Fruit fly (Drosophila melanogaster) whole organism, embryonic: ENCODE data around the gene eIF3h.

Source experiments
- ATbp ChIP-seq: fragments of 200-800 bp; sonication (Bioruptor generic); optimal IDR thresholded peaks from 2 replicates; lab custom pipeline; 2017; ENCODE audit warnings: missing biosample characterization, mild to moderate bottlenecking, missing genetic modification characterization, missing genetic modification reagents
- Antp ChIP-seq: fragments of 200-800 bp; sonication (Bioruptor generic); optimal IDR thresholded peaks from 3 replicates; lab custom pipeline; 2016; ENCODE audit warnings: missing biosample characterization, missing genetic modification characterization
- Atf-2 ChIP-seq: fragments of 200-800 bp; sonication (Bioruptor generic); optimal IDR thresholded peaks from 2 replicates; lab custom pipeline; 2016; ENCODE audit warnings: missing biosample characterization, missing genetic modification characterization
- B-H2 ChIP-seq: fragments of 200-800 bp; sonication (Bioruptor generic); optimal IDR thresholded peaks from 2 replicates; lab custom pipeline; 2018; ENCODE audit warnings: missing biosample characterization, mild to moderate bottlenecking, missing genetic modification characterization
- BEAF-32 ChIP-seq: fragments of 200-800 bp; sonication (Bioruptor generic); optimal IDR thresholded peaks from 3 replicates; lab custom pipeline; 2017; ENCODE audit warnings: missing biosample characterization, missing genetic modification characterization, mild to moderate bottlenecking, moderate library complexity, missing genetic modification reagents
- CG11247 ChIP-seq: fragments of 200-800 bp; sonication (Bioruptor generic); IDR thresholded peaks from 2 replicates; pipeline ENCODE4 v1.3.6; 2022; ENCODE audit warnings: missing biosample characterization, missing genetic modification characterization
- CG12659 ChIP-seq: fragments of 200-800 bp; sonication (Bioruptor generic); optimal IDR thresholded peaks from 3 replicates; lab custom pipeline; 2017; ENCODE audit warnings: mild to moderate bottlenecking, missing biosample characterization, missing genetic modification reagents, missing genetic modification characterization
- CG17568 ChIP-seq: fragments of 200-800 bp; sonication (Bioruptor generic); optimal IDR thresholded peaks from 2 replicates; lab custom pipeline; 2018; ENCODE audit warnings: missing biosample characterization, mild to moderate bottlenecking, missing genetic modification characterization, moderate library complexity
- CG30020 ChIP-seq: fragments of 200-800 bp; optimal IDR thresholded peaks from 2 replicates; lab custom pipeline; 2019; ENCODE audit warnings: missing biosample characterization, mild to moderate bottlenecking, missing genetic modification characterization, moderate library complexity
- CG32772 ChIP-seq: fragments of 200-800 bp; sonication (Bioruptor generic); IDR thresholded peaks from 2 replicates; pipeline ENCODE4 v1.3.6; 2022; ENCODE audit warnings: missing biosample characterization, missing genetic modification characterization
- CG3847 ChIP-seq: fragments of 200-800 bp; sonication (Bioruptor generic); IDR thresholded peaks from 2 replicates; pipeline ENCODE4 v1.3.6; 2022; ENCODE audit warnings: missing biosample characterization, missing genetic modification characterization
- CG42726 ChIP-seq: fragments of 200-800 bp; sonication (Bioruptor generic); IDR thresholded peaks from 2 replicates; pipeline ENCODE4 v1.3.6; 2022; ENCODE audit warnings: missing biosample characterization, missing genetic modification characterization; ENCODE audit not compliant: partially characterized antibody
- CG6254 ChIP-seq: fragments of 200-800 bp; sonication (Bioruptor generic); optimal IDR thresholded peaks from 3 replicates; lab custom pipeline; 2017; ENCODE audit warnings: mild to moderate bottlenecking, missing biosample characterization, missing genetic modification reagents, missing genetic modification characterization
- CG8281 ChIP-seq: fragments of 200-800 bp; sonication (Bioruptor generic); optimal IDR thresholded peaks from 2 replicates; lab custom pipeline; 2018; ENCODE audit warnings: missing biosample characterization, mild to moderate bottlenecking, missing genetic modification characterization, moderate library complexity
- CoRest ChIP-seq: fragments of 200-800 bp; sonication (Bioruptor generic); optimal IDR thresholded peaks from 3 replicates; lab custom pipeline; 2018; ENCODE audit warnings: missing biosample characterization, mild to moderate bottlenecking, missing genetic modification characterization, moderate library complexity
- CrebB ChIP-seq: fragments of 200-800 bp; sonication (Bioruptor generic); optimal IDR thresholded peaks from 3 replicates; lab custom pipeline; 2018; ENCODE audit warnings: missing biosample characterization, mild to moderate bottlenecking, missing genetic modification characterization
- Dad ChIP-seq: fragments of 200-800 bp; sonication (Bioruptor generic); optimal IDR thresholded peaks from 3 replicates; lab custom pipeline; 2016; ENCODE audit warnings: missing biosample characterization, missing genetic modification characterization
- Gsc ChIP-seq: fragments of 200-800 bp; sonication (Bioruptor generic); IDR thresholded peaks from 2 replicates; pipeline ENCODE4 v1.3.6; 2022; ENCODE audit warnings: missing biosample characterization, missing genetic modification characterization
- Hand ChIP-seq: fragments of 200-800 bp; sonication (Bioruptor generic); optimal IDR thresholded peaks from 2 replicates; lab custom pipeline; 2017; ENCODE audit warnings: mild to moderate bottlenecking, missing biosample characterization, missing genetic modification reagents, missing genetic modification characterization
- HmgD ChIP-seq: fragments of 200-800 bp; sonication (Bioruptor generic); optimal IDR thresholded peaks from 3 replicates; lab custom pipeline; 2016; ENCODE audit warnings: missing biosample characterization, missing genetic modification characterization
- Hr39 ChIP-seq: fragments of >200 bp; optimal IDR thresholded peaks from 2 replicates; lab custom pipeline; 2017
- Mad ChIP-seq: fragments of 200-800 bp; sonication (Bioruptor generic); optimal IDR thresholded peaks from 2 replicates; lab custom pipeline; 2016; ENCODE audit warnings: missing biosample characterization, missing genetic modification characterization
- Mes4 ChIP-seq: fragments of 200-800 bp; sonication (Bioruptor generic); optimal IDR thresholded peaks from 2 replicates; lab custom pipeline; 2016; ENCODE audit warnings: missing biosample characterization, missing genetic modification characterization
- Mrtf ChIP-seq: fragments of 200-800 bp; sonication (Bioruptor generic); IDR thresholded peaks from 3 replicates; pipeline ENCODE4 v1.3.6; 2022; ENCODE audit warnings: missing biosample characterization, missing genetic modification characterization
- Nf-YB ChIP-seq: fragments of 200-800 bp; sonication (Bioruptor generic); optimal IDR thresholded peaks from 3 replicates; lab custom pipeline; 2019; ENCODE audit warnings: missing biosample characterization, mild to moderate bottlenecking, missing genetic modification characterization, moderate library complexity
- Spps ChIP-seq: fragments of 200-800 bp; sonication (Bioruptor generic); optimal IDR thresholded peaks from 2 replicates; lab custom pipeline; 2018; ENCODE audit warnings: missing biosample characterization, mild to moderate bottlenecking, missing genetic modification characterization
- Trl ChIP-seq, 3 experiments: fragments of >200 bp in 2 of 3; fragments of 200-800 bp in 1 of 3; sonication (Bioruptor generic) in 1 of 3; optimal IDR thresholded peaks; 2 replicates in 1 of 3; 3 replicates in 2 of 3; lab custom pipeline; 2016 to 2017; ENCODE audit warnings: missing biosample characterization in 1 of 3, missing genetic modification characterization in 1 of 3
- amos ChIP-seq: fragments of 200-800 bp; sonication (Bioruptor generic); IDR thresholded peaks from 2 replicates; pipeline ENCODE4 v1.3.6; 2022; ENCODE audit warnings: missing biosample characterization, missing genetic modification characterization; ENCODE audit not compliant: partially characterized antibody
- bab2 ChIP-seq: fragments of 200-800 bp; sonication (Bioruptor generic); optimal IDR thresholded peaks from 2 replicates; lab custom pipeline; 2016; ENCODE audit warnings: missing biosample characterization, missing genetic modification characterization
- cg ChIP-seq: fragments of 200-800 bp; sonication (Bioruptor generic); optimal IDR thresholded peaks from 3 replicates; lab custom pipeline; 2019; ENCODE audit warnings: missing biosample characterization, mild to moderate bottlenecking, missing genetic modification characterization, moderate library complexity
- chinmo ChIP-seq: fragments of 200-800 bp; sonication (Bioruptor generic); IDR thresholded peaks from 4 replicates; pipeline ENCODE4 v1.3.6; 2022; ENCODE audit warnings: missing biosample characterization, missing genetic modification characterization; ENCODE audit not compliant: partially characterized antibody
- danr ChIP-seq: fragments of 200-800 bp; sonication (Bioruptor generic); IDR thresholded peaks from 2 replicates; pipeline ENCODE4 v1.3.6; 2022; ENCODE audit warnings: missing biosample characterization, missing genetic modification characterization
- dm ChIP-seq: fragments of 200-800 bp; sonication (Bioruptor generic); optimal IDR thresholded peaks from 3 replicates; lab custom pipeline; 2016; ENCODE audit warnings: missing biosample characterization, missing genetic modification characterization
- exex ChIP-seq: fragments of 200-800 bp; sonication (Bioruptor generic); optimal IDR thresholded peaks from 4 replicates; lab custom pipeline; 2018; ENCODE audit warnings: missing biosample characterization, mild to moderate bottlenecking, missing genetic modification characterization, moderate library complexity
- fd102C ChIP-seq: fragments of 200-800 bp; sonication (Bioruptor generic); optimal IDR thresholded peaks from 2 replicates; lab custom pipeline; 2018; ENCODE audit warnings: missing biosample characterization, mild to moderate bottlenecking, missing genetic modification characterization, moderate library complexity
- gce ChIP-seq: fragments of 200-800 bp; sonication (Bioruptor generic); IDR thresholded peaks from 3 replicates; pipeline ENCODE4 v1.3.6; 2022; ENCODE audit warnings: missing biosample characterization, missing genetic modification characterization
- gem ChIP-seq: fragments of 200-800 bp; sonication (Bioruptor generic); optimal IDR thresholded peaks from 2 replicates; lab custom pipeline; 2019; ENCODE audit warnings: missing biosample characterization, mild to moderate bottlenecking, missing genetic modification characterization, moderate library complexity
- gro ChIP-seq: fragments of 200-800 bp; sonication (Bioruptor generic); optimal IDR thresholded peaks from 2 replicates; lab custom pipeline; 2016; ENCODE audit warnings: missing biosample characterization, missing genetic modification characterization
- hbn ChIP-seq: fragments of 200-800 bp; sonication (Bioruptor generic); IDR thresholded peaks from 2 replicates; pipeline ENCODE4 v1.3.6; 2022; ENCODE audit warnings: missing biosample characterization, missing genetic modification characterization; ENCODE audit not compliant: partially characterized antibody
- lab ChIP-seq: fragments of 200-800 bp; sonication (Bioruptor generic); optimal IDR thresholded peaks from 3 replicates; lab custom pipeline; 2017; ENCODE audit warnings: missing biosample characterization, missing genetic modification characterization, mild to moderate bottlenecking, moderate library complexity, missing genetic modification reagents
- mam ChIP-seq: fragments of 200-800 bp; sonication (Bioruptor generic); optimal IDR thresholded peaks from 3 replicates; lab custom pipeline; 2016; ENCODE audit warnings: missing biosample characterization, missing genetic modification characterization
- pros ChIP-seq: fragments of 200-800 bp; sonication (Bioruptor generic); optimal IDR thresholded peaks from 3 replicates; lab custom pipeline; 2019; ENCODE audit warnings: missing biosample characterization, mild to moderate bottlenecking, missing genetic modification characterization, moderate library complexity
- run ChIP-seq: fragments of 200-800 bp; sonication (Bioruptor generic); optimal IDR thresholded peaks from 3 replicates; lab custom pipeline; 2018; ENCODE audit warnings: missing biosample characterization, mild to moderate bottlenecking, missing genetic modification characterization
- scrt ChIP-seq: fragments of 200-800 bp; sonication (Bioruptor generic); optimal IDR thresholded peaks from 2 replicates; lab custom pipeline; 2018; ENCODE audit warnings: missing biosample characterization, mild to moderate bottlenecking, missing genetic modification characterization, moderate library complexity
- sd ChIP-seq: fragments of 200-800 bp; sonication (Bioruptor generic); optimal IDR thresholded peaks from 3 replicates; lab custom pipeline; 2018; ENCODE audit warnings: missing biosample characterization, mild to moderate bottlenecking, missing genetic modification characterization, moderate library complexity
- sens ChIP-seq: fragments of 200-800 bp; sonication (Bioruptor generic); peaks from one replicate; lab custom pipeline; 2016; ENCODE audit warnings: missing biosample characterization, missing genetic modification characterization
- sisA ChIP-seq: fragments of 200-800 bp; sonication (Bioruptor generic); IDR thresholded peaks from 2 replicates; pipeline ENCODE4 v1.3.6; 2022; ENCODE audit warnings: missing biosample characterization, missing genetic modification characterization
- stwl ChIP-seq: fragments of 200-800 bp; sonication (Bioruptor generic); optimal IDR thresholded peaks from 3 replicates; lab custom pipeline; 2018; ENCODE audit warnings: missing biosample characterization, mild to moderate bottlenecking, missing genetic modification characterization, moderate library complexity
- usp ChIP-seq: fragments of >200 bp; optimal IDR thresholded peaks from 2 replicates; lab custom pipeline; 2017; ENCODE audit warnings: missing biosample characterization, missing genetic modification characterization
- z ChIP-seq: fragments of 200-800 bp; sonication (Bioruptor generic); IDR thresholded peaks from 3 replicates; pipeline ENCODE4 v1.3.6; 2022; ENCODE audit warnings: missing biosample characterization, missing genetic modification characterization

eIF3h gene

DNA sequence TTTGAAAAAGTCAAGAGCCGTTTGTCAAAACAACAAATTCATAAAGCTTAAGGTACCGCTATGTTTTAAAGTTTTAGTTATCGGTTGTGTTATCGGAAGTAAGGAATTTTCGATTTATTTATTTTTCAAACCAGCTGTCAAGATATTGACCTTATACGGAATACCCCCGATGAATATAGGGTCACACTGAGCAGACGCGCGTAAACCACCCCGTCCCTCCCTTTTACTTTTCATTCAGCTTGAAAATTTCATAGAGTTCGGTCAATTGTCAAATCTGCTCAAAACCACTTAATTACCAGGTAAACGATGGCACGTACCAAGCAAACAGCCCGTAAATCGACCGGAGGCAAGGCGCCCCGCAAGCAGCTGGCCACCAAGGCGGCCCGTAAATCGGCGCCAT, 2.1 kb upstream of the eIF3h start, which contains the start of the genes CG14036 and His3.3A (continued):
- peak; percentile 64 for TF ChIP-seq CG12659
- TF ChIP-seq CG17568 (GFP tag; lab: Kevin White, UChicago): no peak
- no peak for TF ChIP-seq CG6254 (GFP tag; lab: Kevin White, UChicago)
- no peak for TF ChIP-seq Gsc (GFP tag; lab: Robert Waterston, UW)
- peak; percentile 41 for TF ChIP-seq Dad
- TF ChIP-seq CoRest (tag; lab: Kevin White, UChicago): peak; percentile 30
- TF ChIP-seq chinmo: peak; percentile 68; the same call in 1 of the 4 replicates
- no peak for TF ChIP-seq Hand (GFP tag; lab: Kevin White, UChicago)
- TF ChIP-seq z (GFP tag; lab: Robert Waterston, UW): no peak
- TF ChIP-seq ATbp: no peak
- no peak for TF ChIP-seq Antp (GFP tag; lab: Kevin White, UChicago)
- peak; percentile 64; the same call in 1 of the 2 replicates for TF ChIP-seq amos (GFP tag; lab: Robert Waterston, UW)
- TF ChIP-seq B-H2 (GFP tag; lab: Kevin White, UChicago): peak; percentile 30
- no peak for TF ChIP-seq mam
- TF ChIP-seq bab2: peak; percentile 6
- peak; percentile 59; the same call in 1 of the 2 replicates for TF ChIP-seq CG42726 (GFP tag; lab: Robert Waterston, UW)
- TF ChIP-seq gro (GFP tag; lab: Kevin White, UChicago): no peak
- TF ChIP-seq CrebB: no peak
- TF ChIP-seq CG11247: no peak
- no peak for TF ChIP-seq sisA (GFP tag; lab: Robert Waterston, UW)
- TF ChIP-seq hbn (GFP tag; lab: Robert Waterston, UW): peak; percentile 58
- TF ChIP-seq pros (GFP tag; lab: Kevin White, UChicago): no peak
- peak; percentile 72 for TF ChIP-seq stwl (tag; lab: Kevin White, UChicago)
- TF ChIP-seq CG8281 (tag; lab: Kevin White, UChicago): no peak
- TF ChIP-seq CG32772 (GFP tag; lab: Robert Waterston, UW): no peak
- TF ChIP-seq Mad (GFP tag; lab: Kevin White, UChicago): no peak
- TF ChIP-seq Nf-YB: no peak
- peak; percentile 86 for TF ChIP-seq sd (tag; lab: Kevin White, UChicago)
- TF ChIP-seq gem (tag; lab: Kevin White, UChicago): peak; percentile 5
- no peak for TF ChIP-seq Trl (optimal IDR thresholded peaks at IDR 0.05; lab: Kevin White, UChicago)
- no peak for TF ChIP-seq Trl (GFP tag; optimal IDR thresholded peaks at IDR 0.05; lab: Kevin White, UChicago)
- TF ChIP-seq fd102C (GFP tag; lab: Kevin White, UChicago): no peak
- peak; percentile 29 for TF ChIP-seq dm
- no peak for TF ChIP-seq Mrtf (GFP tag; lab: Robert Waterston, UW)
- no peak for TF ChIP-seq Mes4 (GFP tag; lab: Kevin White, UChicago)
- TF ChIP-seq Hr39 (lab: Kevin White, UChicago): no peak
- TF ChIP-seq usp (GFP tag; lab: Kevin White, UChicago): no peak
- no peak for TF ChIP-seq HmgD (GFP tag; lab: Kevin White, UChicago)
- peak; percentile 92 for TF ChIP-seq CG30020 (tag; lab: Kevin White, UChicago)
- peak; percentile 83 for TF ChIP-seq sens (GFP tag; lab: Kevin White, UChicago)
- TF ChIP-seq BEAF-32: peak; percentile 59
- TF ChIP-seq CG3847: peak; percentile 35; the same call in 1 of the 2 replicates
- no peak for TF ChIP-seq Atf-2
- no peak for TF ChIP-seq exex (tag; lab: Kevin White, UChicago)
- no peak for TF ChIP-seq run
- TF ChIP-seq scrt (GFP tag; lab: Kevin White, UChicago): no peak
- no peak for TF ChIP-seq cg
- 0 out of 3 replicates have a peak, but pooled peaks have one; percentile 16 for TF ChIP-seq gce
- TF ChIP-seq Spps (tag; lab: Kevin White, UChicago): peak; percentile 1
- peak; percentile 35 for TF ChIP-seq lab (GFP tag; lab: Kevin White, UChicago)
- no peak for TF ChIP-seq danr
